Worm (Caenorhabditis elegans) whole organism, L1 larva: Measurements from ENCODE around the gene nhr-209.

Experiments used
- C04F5.9 ChIP-seq: sonication (generic microtip); optimal IDR thresholded peaks from 2 replicates; lab custom pipeline; 2016; ENCODE audit warnings: missing genetic modification characterization, missing compliant biosample characterization
- F16B12.6 ChIP-seq: fragments of 150-350 bp; optimal IDR thresholded peaks from 2 replicates; lab custom pipeline; 2014; ENCODE audit warnings: missing biosample characterization, missing genetic modification characterization
- aha-1 ChIP-seq: fragments of 150-350 bp; optimal IDR thresholded peaks from 2 replicates; lab custom pipeline; 2014; ENCODE audit warnings: missing biosample characterization, missing genetic modification characterization
- alr-1 ChIP-seq: fragments of 200-800 bp; sonication (Bioruptor generic); optimal IDR thresholded peaks from 2 replicates; lab custom pipeline; 2018; ENCODE audit warnings: borderline replicate concordance, mild to moderate bottlenecking, missing genetic modification characterization, missing compliant biosample characterization
- aly-2 ChIP-seq: fragments of 150-350 bp; optimal IDR thresholded peaks from 2 replicates; lab custom pipeline; 2014; ENCODE audit warnings: missing biosample characterization, missing genetic modification characterization
- ceh-90 ChIP-seq: sonication (generic microtip); optimal IDR thresholded peaks from 2 replicates; lab custom pipeline; 2016; ENCODE audit warnings: missing genetic modification characterization, missing compliant biosample characterization
- ces-1 ChIP-seq: fragments of 150-350 bp; optimal IDR thresholded peaks from 2 replicates; lab custom pipeline; 2014; ENCODE audit warnings: missing biosample characterization, missing genetic modification reagents, missing genetic modification characterization
- efl-1 ChIP-seq, 4 experiments: fragments of 150-350 bp; optimal IDR thresholded peaks in 3 of 4; peaks in 1 of 4; 1 replicate in 1 of 4; 2 replicates in 3 of 4; lab custom pipeline; 2014; ENCODE audit warnings: missing biosample characterization in 2 of 4, missing genetic modification characterization in 2 of 4, missing genetic modification reagents in 2 of 4
- efl-3 ChIP-seq: fragments of 200-800 bp; sonication (Bioruptor generic); optimal IDR thresholded peaks from 2 replicates; lab custom pipeline; 2018; ENCODE audit warnings: mild to moderate bottlenecking, missing genetic modification characterization, missing compliant biosample characterization
- egl-13 ChIP-seq: sonication (generic microtip); optimal IDR thresholded peaks from 2 replicates; lab custom pipeline; 2016; ENCODE audit warnings: missing genotype, missing genetic modification reagents, missing genetic modification characterization, missing compliant biosample characterization
- egl-27 ChIP-seq, 2 experiments: fragments of 150-350 bp in 1 of 2; sonication (generic microtip); optimal IDR thresholded peaks; 3 replicates each; lab custom pipeline; 2017 to 2018; ENCODE audit warnings: missing biosample characterization in 2 of 2, missing genetic modification characterization in 2 of 2, missing genetic modification reagents in 2 of 2
- elt-2 ChIP-seq: sonication (generic microtip); optimal IDR thresholded peaks from 2 replicates; lab custom pipeline; 2016; ENCODE audit warnings: missing genetic modification characterization, mild to moderate bottlenecking, inconsistent platforms, missing compliant biosample characterization, missing genetic modification reagents
- elt-3 ChIP-seq, 6 experiments: fragments of 150-350 bp in 1 of 6; sonication (generic microtip); optimal IDR thresholded peaks; 2 replicates each; lab custom pipeline; 2017 to 2018; ENCODE audit warnings: missing biosample characterization in 6 of 6, missing genetic modification characterization in 6 of 6, inconsistent platforms in 1 of 6
- fkh-10 ChIP-seq: sonication (generic microtip); optimal IDR thresholded peaks from 2 replicates; lab custom pipeline; 2017; ENCODE audit warnings: missing biosample characterization, missing genetic modification reagents, missing genetic modification characterization
- grh-1 ChIP-seq: fragments of 200-800 bp; sonication (Bioruptor generic); IDR thresholded peaks from 2 replicates; pipeline ENCODE4 v1.3.6; 2022; ENCODE audit warnings: missing genetic modification reagents, missing genetic modification characterization, missing compliant biosample characterization
- hpl-2 ChIP-seq: fragments of 150-350 bp; optimal IDR thresholded peaks from 2 replicates; lab custom pipeline; 2014; ENCODE audit warnings: missing biosample characterization, missing genetic modification reagents, missing genetic modification characterization
- isw-1 ChIP-seq: fragments of 200-800 bp; sonication (Bioruptor generic); IDR thresholded peaks from 2 replicates; pipeline ENCODE4 v1.3.6; 2022; ENCODE audit warnings: missing genetic modification characterization, missing compliant biosample characterization
- lin-13 ChIP-seq: fragments of 150-350 bp; optimal IDR thresholded peaks from 2 replicates; lab custom pipeline; 2014; ENCODE audit warnings: missing biosample characterization, missing genetic modification reagents, missing genetic modification characterization
- lin-14 ChIP-seq: fragments of 200-800 bp; sonication (Bioruptor generic); optimal IDR thresholded peaks from 2 replicates; lab custom pipeline; 2018; ENCODE audit warnings: mild to moderate bottlenecking, missing genetic modification characterization, moderate library complexity, missing compliant biosample characterization
- lsy-2 ChIP-seq, 2 experiments: fragments of 150-350 bp; optimal IDR thresholded peaks; 2 replicates each; lab custom pipeline; 2014; ENCODE audit warnings: missing biosample characterization in 2 of 2, missing genetic modification characterization in 2 of 2
- nhr-28 ChIP-seq: fragments of 150-350 bp; optimal IDR thresholded peaks from 2 replicates; lab custom pipeline; 2014; ENCODE audit warnings: missing biosample characterization, missing genetic modification characterization
- nhr-71 ChIP-seq: sonication (generic microtip); optimal IDR thresholded peaks from 2 replicates; lab custom pipeline; 2016; ENCODE audit warnings: mild to moderate bottlenecking, missing genetic modification characterization, moderate library complexity, missing compliant biosample characterization
- nhr-76 ChIP-seq: sonication (generic microtip); optimal IDR thresholded peaks from 2 replicates; lab custom pipeline; 2017; ENCODE audit warnings: missing biosample characterization, missing genetic modification characterization
- nhr-85 ChIP-seq: sonication (generic microtip); peaks from one replicate; lab custom pipeline; 2016; ENCODE audit warnings: missing genetic modification characterization, inconsistent platforms, missing compliant biosample characterization
- pax-3 ChIP-seq: fragments of 200-800 bp; sonication (Bioruptor generic); optimal IDR thresholded peaks from 2 replicates; lab custom pipeline; 2018; ENCODE audit warnings: mild to moderate bottlenecking, missing genetic modification characterization, moderate library complexity, missing compliant biosample characterization
- snpc-4 ChIP-seq: fragments of 150-350 bp; optimal IDR thresholded peaks from 2 replicates; lab custom pipeline; 2014; ENCODE audit warnings: missing biosample characterization, missing genetic modification characterization
- snu-23 ChIP-seq: sonication (generic microtip); optimal IDR thresholded peaks from 2 replicates; lab custom pipeline; 2016; ENCODE audit warnings: missing genetic modification characterization, missing compliant biosample characterization
- sup-37 ChIP-seq: fragments of 200-800 bp; sonication (Bioruptor generic); optimal IDR thresholded peaks from 2 replicates; lab custom pipeline; 2018; ENCODE audit warnings: mild to moderate bottlenecking, missing genetic modification characterization, missing compliant biosample characterization
- tbx-2 ChIP-seq: sonication (generic microtip); optimal IDR thresholded peaks from 2 replicates; lab custom pipeline; 2016; ENCODE audit warnings: missing genetic modification characterization, missing compliant biosample characterization
- tlp-1 ChIP-seq: fragments of 150-350 bp; optimal IDR thresholded peaks from 2 replicates; lab custom pipeline; 2014; ENCODE audit warnings: missing biosample characterization, missing genetic modification characterization
- unc-130 ChIP-seq: fragments of 150-350 bp; optimal IDR thresholded peaks from 2 replicates; lab custom pipeline; 2017; ENCODE audit warnings: missing biosample characterization, missing genetic modification characterization, inconsistent platforms
- unc-30 ChIP-seq: sonication (generic microtip); optimal IDR thresholded peaks from 2 replicates; lab custom pipeline; 2017; ENCODE audit warnings: missing biosample characterization, missing genetic modification characterization
- unc-62 ChIP-seq: fragments of 150-350 bp; optimal IDR thresholded peaks from 2 replicates; lab custom pipeline; 2014; ENCODE audit warnings: missing biosample characterization, missing genetic modification reagents, missing genetic modification characterization
- xbp-1 ChIP-seq: sonication (generic microtip); optimal IDR thresholded peaks from 2 replicates; lab custom pipeline; 2016; ENCODE audit warnings: missing genetic modification characterization, missing compliant biosample characterization

nhr-209 gene

DNA sequence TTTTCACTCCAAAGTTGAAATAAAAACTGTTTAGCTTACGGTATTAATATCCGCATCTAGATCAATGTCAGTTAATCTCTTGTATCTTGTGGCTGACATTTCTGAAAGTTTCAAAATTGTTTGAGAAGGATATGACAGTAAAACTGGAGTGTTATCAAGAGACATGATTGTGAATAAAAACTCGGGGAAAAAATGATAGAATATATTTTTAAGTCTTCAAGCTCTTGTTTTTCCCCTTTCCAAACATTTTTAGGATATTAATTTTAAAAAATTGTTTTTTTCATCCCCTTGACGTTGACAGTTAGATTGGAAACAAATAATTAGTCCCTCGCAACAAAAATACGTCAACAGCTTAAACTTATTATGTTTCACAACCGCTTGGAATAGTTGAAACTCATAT lies 23.1 kb upstream of the nhr-209 start, which contains the start of gene R07B7.6:
TSS of gene R07B7.6 (minus strand) at position 101 of the 400 bp plus-strand sequence.
- no peak for TF ChIP-seq snu-23 (GFP tag; lab: Kevin White, UChicago)

DNA sequence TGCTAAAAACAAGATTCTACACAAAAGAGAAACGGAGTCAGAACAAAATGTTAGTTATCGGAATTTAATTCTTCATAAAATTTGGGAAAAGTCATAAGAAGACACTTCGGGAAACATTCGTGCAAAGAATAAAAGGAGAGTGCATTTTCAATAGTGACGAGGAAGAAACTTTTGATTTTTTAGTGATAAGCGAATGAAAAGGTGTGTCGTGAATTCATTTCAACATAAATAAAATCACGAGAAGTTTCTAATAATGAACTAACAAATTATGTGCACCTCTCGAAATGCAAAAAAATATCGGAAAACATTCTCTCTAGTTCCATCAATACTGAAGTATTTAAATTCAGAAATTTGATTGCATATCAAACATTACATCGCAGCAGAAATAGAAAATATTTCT lies 22.0 kb upstream of the nhr-209 start:
- TF ChIP-seq elt-2 (peak; percentile 29), efl-1 (optimal IDR thresholded peaks at IDR 0.05; lab: Kevin White, UChicago) (no peak), efl-1 (GFP tag; optimal IDR thresholded peaks at IDR 0.05 in 1 of 2; lab: Kevin White, UChicago) (peak in 1 of 2 experiments; percentile 45), F16B12.6 (tag; lab: Kevin White, UChicago) (no peak)

- TF ChIP-seq nhr-76 (tag; lab: Kevin White, UChicago): no peak
- TF ChIP-seq grh-1 (GFP tag; lab: Robert Waterston, UW): no peak
- no peak for TF ChIP-seq nhr-71 (tag; lab: Kevin White, UChicago)
- no peak for TF ChIP-seq tlp-1
- no peak for TF ChIP-seq C04F5.9 (tag; lab: Kevin White, UChicago)
- TF ChIP-seq ces-1 (GFP tag; lab: Kevin White, UChicago): no peak
- TF ChIP-seq egl-27 (tag; optimal IDR thresholded peaks at IDR 0.05; lab: Kevin White, UChicago): no peak
- no peak for TF ChIP-seq xbp-1 (tag; lab: Kevin White, UChicago)
- TF ChIP-seq, all 84 proteins: peak for 0
Observed at ce11 chrV:12080274-12080673, 17.7 kb upstream of the nhr-209 start, which contains the start of gene R07B7.9. R07B7.9 (minus strand) TSS chrV:12080374.

- TF ChIP-seq efl-1 (optimal IDR thresholded peaks at IDR 0.05; lab: Kevin White, UChicago): peak; percentile 22 to 52
- peak in 1 of 2 experiments; percentile 50 for TF ChIP-seq efl-1 (GFP tag; optimal IDR thresholded peaks at IDR 0.05 in 1 of 2; lab: Kevin White, UChicago)
- TF ChIP-seq C04F5.9 (tag; lab: Kevin White, UChicago): no peak
- peak; percentile 7 for TF ChIP-seq lin-14
- no peak for TF ChIP-seq tbx-2 (tag; lab: Kevin White, UChicago)
- no peak for TF ChIP-seq unc-130 (tag; lab: Kevin White, UChicago)
Observed at ce11 chrV:12082932-12083331, 15.0 kb upstream of the nhr-209 start, which contains the start of gene R07B7.10. R07B7.10 (plus strand) TSS chrV:12083216.

DNA sequence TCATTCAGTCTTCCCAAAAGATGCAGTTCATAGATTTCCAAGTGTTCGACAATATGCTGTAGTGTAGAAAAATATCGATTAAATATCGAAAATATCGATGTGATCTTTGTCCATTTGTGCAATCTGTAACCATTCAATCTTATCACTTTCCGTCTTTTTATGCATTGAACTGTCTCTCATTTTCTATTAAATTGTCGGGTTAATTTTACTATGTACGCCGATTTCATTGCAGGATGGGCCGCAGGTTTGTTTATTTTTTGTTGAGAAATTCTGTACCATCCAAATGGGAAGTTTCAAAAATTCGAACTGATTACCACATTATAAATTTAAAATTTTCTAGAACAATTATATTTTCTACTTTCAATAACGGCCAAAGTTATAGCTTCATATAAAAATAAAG lies 13.7 kb upstream of the nhr-209 start, which contains the start of gene R07B7.8:
TSS of gene R07B7.8 (minus strand) at position 101 of the 400 bp plus-strand sequence.
- TF ChIP-seq hpl-2 (GFP tag; lab: Kevin White, UChicago) (no peak), alr-1 (tag; lab: Kevin White, UChicago) (no peak), fkh-10 (GFP tag; lab: Kevin White, UChicago) (no peak), elt-2 (peak; percentile 8), lin-13 (no peak)

ce11 chrV:12085867-12086634 lies 11.9 kb upstream of the nhr-209 start:
- TF ChIP-seq elt-3 (tag; optimal IDR thresholded peaks at IDR 0.05; lab: Kevin White, UChicago): peak; percentile 75 to 98 (median 94)
- TF ChIP-seq lin-14: peak; percentile 3
- no peak for TF ChIP-seq aly-2 (tag; lab: Kevin White, UChicago)
- TF ChIP-seq nhr-85: peak; percentile 6
- peak; percentile 63 for TF ChIP-seq elt-2
- TF ChIP-seq, all 84 proteins: peak for 4

- TF ChIP-seq unc-30 (no peak), sup-37 (no peak), snpc-4 (tag; lab: Kevin White, UChicago) (no peak), aha-1 (tag; lab: Kevin White, UChicago) (no peak), egl-13 (tag; lab: Kevin White, UChicago) (no peak), unc-62 (GFP tag; lab: Kevin White, UChicago) (no peak), efl-3 (no peak), lsy-2 (tag; optimal IDR thresholded peaks at IDR 0.05; lab: Kevin White, UChicago) (no peak), isw-1 (GFP tag; lab: Robert Waterston, UW) (no peak), nhr-85 (no peak), pax-3 (tag; lab: Kevin White, UChicago) (no peak), ceh-90 (no peak), C04F5.9 (tag; lab: Kevin White, UChicago) (no peak), nhr-28 (tag; lab: Kevin White, UChicago) (no peak)
Observed at ce11 chrV:12086934-12087333, 11.0 kb upstream of the nhr-209 start, which contains the start of gene gana-1. gana-1 (plus strand) TSS chrV:12087234.
